Fruit fly (Drosophila melanogaster) whole organism, embryonic: ENCODE data around the gene CRAT.

Experiments
- ATbp ChIP-seq: fragments of 200-800 bp; sonication (Bioruptor generic); optimal IDR thresholded peaks from 2 replicates; lab custom pipeline; 2017; ENCODE audit warnings: missing biosample characterization, mild to moderate bottlenecking, missing genetic modification characterization, missing genetic modification reagents
- CG10147 ChIP-seq: fragments of 200-800 bp; sonication (Bioruptor generic); optimal IDR thresholded peaks from 2 replicates; lab custom pipeline; 2019; ENCODE audit warnings: missing biosample characterization, mild to moderate bottlenecking, missing genetic modification characterization, moderate library complexity
- CG12391 ChIP-seq: fragments of 200-800 bp; sonication (Bioruptor generic); optimal IDR thresholded peaks from 3 replicates; lab custom pipeline; 2018; ENCODE audit warnings: missing biosample characterization, mild to moderate bottlenecking, missing genetic modification characterization, moderate library complexity
- CG12769 ChIP-seq: fragments of 200-800 bp; sonication (Bioruptor generic); optimal IDR thresholded peaks from 2 replicates; lab custom pipeline; 2019; ENCODE audit warnings: missing biosample characterization, mild to moderate bottlenecking, missing genetic modification characterization, moderate library complexity
- CG13296 ChIP-seq: fragments of 200-800 bp; sonication (Bioruptor generic); optimal IDR thresholded peaks from 3 replicates; lab custom pipeline; 2018; ENCODE audit warnings: missing biosample characterization, mild to moderate bottlenecking, missing genetic modification characterization
- CG13424 ChIP-seq: fragments of 200-800 bp; sonication (Bioruptor generic); optimal IDR thresholded peaks from 2 replicates; lab custom pipeline; 2019; ENCODE audit warnings: missing biosample characterization, mild to moderate bottlenecking, missing genetic modification characterization, moderate library complexity
- CG13894 ChIP-seq: fragments of 200-800 bp; sonication (Bioruptor generic); optimal IDR thresholded peaks from 3 replicates; lab custom pipeline; 2018; ENCODE audit warnings: missing biosample characterization, mild to moderate bottlenecking, missing genetic modification characterization, moderate library complexity
- CG14860 ChIP-seq: fragments of 200-800 bp; sonication (Bioruptor generic); IDR thresholded peaks from 3 replicates; pipeline ENCODE4 v1.3.6; 2022; ENCODE audit warnings: missing biosample characterization, missing genetic modification characterization; ENCODE audit not compliant: partially characterized antibody
- CG18262 ChIP-seq: fragments of 200-800 bp; optimal IDR thresholded peaks from 3 replicates; lab custom pipeline; 2019; ENCODE audit warnings: missing biosample characterization, mild to moderate bottlenecking, missing genetic modification characterization, moderate library complexity
- CG2712 ChIP-seq: fragments of 200-800 bp; optimal IDR thresholded peaks from 3 replicates; lab custom pipeline; 2019; ENCODE audit warnings: missing biosample characterization, mild to moderate bottlenecking, missing genetic modification characterization, moderate library complexity
- CG2889 ChIP-seq: fragments of 200-800 bp; sonication (Bioruptor generic); IDR thresholded peaks from 3 replicates; pipeline ENCODE4 v1.3.6; 2022; ENCODE audit warnings: missing biosample characterization, missing genetic modification characterization
- CG30403 ChIP-seq: fragments of 200-800 bp; sonication (Bioruptor generic); optimal IDR thresholded peaks from 3 replicates; lab custom pipeline; 2016; ENCODE audit warnings: missing biosample characterization, missing genetic modification characterization
- CG31441 ChIP-seq: fragments of 200-800 bp; sonication (Bioruptor generic); IDR thresholded peaks from 2 replicates; pipeline ENCODE4 v1.3.6; 2022; ENCODE audit warnings: missing biosample characterization, missing genetic modification characterization
- CG6683 ChIP-seq: fragments of 200-800 bp; sonication (Bioruptor generic); optimal IDR thresholded peaks from 2 replicates; lab custom pipeline; 2017; ENCODE audit warnings: missing biosample characterization, mild to moderate bottlenecking, missing genetic modification characterization, missing genetic modification reagents
- CG7839 ChIP-seq: fragments of 200-800 bp; sonication (Bioruptor generic); optimal IDR thresholded peaks from 3 replicates; lab custom pipeline; 2018; ENCODE audit warnings: missing biosample characterization, mild to moderate bottlenecking, missing genetic modification characterization, moderate library complexity
- CG8290 ChIP-seq, 3 experiments: fragments of 200-800 bp; sonication (Bioruptor generic); optimal IDR thresholded peaks; 2 replicates each; lab custom pipeline; 2016 to 2019; ENCODE audit warnings: missing biosample characterization in 3 of 3, missing genetic modification characterization in 3 of 3, mild to moderate bottlenecking in 2 of 3, moderate library complexity in 1 of 3
- CG9932 ChIP-seq: fragments of 200-800 bp; sonication (Bioruptor generic); IDR thresholded peaks from 2 replicates; pipeline ENCODE4 v1.3.6; 2022; ENCODE audit warnings: missing biosample characterization, missing genetic modification characterization
- Hand ChIP-seq: fragments of 200-800 bp; sonication (Bioruptor generic); optimal IDR thresholded peaks from 2 replicates; lab custom pipeline; 2017; ENCODE audit warnings: mild to moderate bottlenecking, missing biosample characterization, missing genetic modification reagents, missing genetic modification characterization
- Hey ChIP-seq: fragments of 200-800 bp; sonication (Bioruptor generic); optimal IDR thresholded peaks from 3 replicates; lab custom pipeline; 2018; ENCODE audit warnings: missing biosample characterization, mild to moderate bottlenecking, missing genetic modification characterization
- Hr51 ChIP-seq, 2 experiments: fragments of 200-800 bp; sonication (Bioruptor generic); optimal IDR thresholded peaks; 2 replicates in 1 of 2; 3 replicates in 1 of 2; lab custom pipeline; 2016 to 2018; ENCODE audit warnings: missing biosample characterization in 2 of 2, missing genetic modification characterization in 2 of 2, mild to moderate bottlenecking in 1 of 2, moderate library complexity in 1 of 2
- Jarid2 ChIP-seq: fragments of 200-800 bp; sonication (Bioruptor generic); optimal IDR thresholded peaks from 3 replicates; lab custom pipeline; 2017; ENCODE audit warnings: mild to moderate bottlenecking, missing biosample characterization, missing genetic modification reagents, missing genetic modification characterization
- Med ChIP-seq: fragments of 200-800 bp; sonication (Bioruptor generic); peaks from one replicate; lab custom pipeline; 2016; ENCODE audit warnings: missing biosample characterization, missing genetic modification characterization, mild to moderate bottlenecking, inconsistent platforms, moderate library complexity
- Nf-YC ChIP-seq: fragments of 200-800 bp; optimal IDR thresholded peaks from 3 replicates; lab custom pipeline; 2019; ENCODE audit warnings: missing biosample characterization, mild to moderate bottlenecking, missing genetic modification characterization, moderate library complexity
- NfI ChIP-seq: fragments of 200-800 bp; sonication (Bioruptor generic); optimal IDR thresholded peaks from 3 replicates; lab custom pipeline; 2018; ENCODE audit warnings: missing biosample characterization, mild to moderate bottlenecking, missing genetic modification characterization, moderate library complexity
- Optix ChIP-seq: fragments of 200-800 bp; sonication (Bioruptor generic); IDR thresholded peaks from 3 replicates; pipeline ENCODE4 v1.3.6; 2022; ENCODE audit warnings: missing biosample characterization, missing genetic modification characterization
- Sox102F ChIP-seq: fragments of 200-800 bp; sonication (Bioruptor generic); optimal IDR thresholded peaks from 2 replicates; lab custom pipeline; 2018; ENCODE audit warnings: missing biosample characterization, mild to moderate bottlenecking, missing genetic modification characterization, moderate library complexity
- Xbp1 ChIP-seq: fragments of 200-800 bp; sonication (Bioruptor generic); optimal IDR thresholded peaks from 3 replicates; lab custom pipeline; 2016; ENCODE audit warnings: missing biosample characterization, mild to moderate bottlenecking, missing genetic modification characterization
- ash1 ChIP-seq: fragments of 200-800 bp; sonication (Bioruptor generic); optimal IDR thresholded peaks from 2 replicates; lab custom pipeline; 2018; ENCODE audit warnings: missing biosample characterization, mild to moderate bottlenecking, missing genetic modification characterization
- dimm ChIP-seq: fragments of 200-800 bp; sonication (Bioruptor generic); IDR thresholded peaks from 2 replicates; pipeline ENCODE4 v1.3.6; 2022; ENCODE audit warnings: missing biosample characterization, missing genetic modification characterization
- dmrt99B ChIP-seq: fragments of 200-800 bp; sonication (Bioruptor generic); optimal IDR thresholded peaks from 2 replicates; lab custom pipeline; 2018; ENCODE audit warnings: missing biosample characterization, mild to moderate bottlenecking, missing genetic modification characterization, moderate library complexity
- ftz-f1 ChIP-seq: fragments of 200-800 bp; sonication (Bioruptor generic); optimal IDR thresholded peaks from 2 replicates; lab custom pipeline; 2016; ENCODE audit warnings: missing biosample characterization, missing genetic modification characterization
- grau ChIP-seq: fragments of 200-800 bp; optimal IDR thresholded peaks from 3 replicates; lab custom pipeline; 2019; ENCODE audit warnings: missing biosample characterization, mild to moderate bottlenecking, missing genetic modification characterization, moderate library complexity
- gsb ChIP-seq: fragments of 200-800 bp; sonication (Bioruptor generic); IDR thresholded peaks from 2 replicates; pipeline ENCODE4 v1.3.6; 2022; ENCODE audit warnings: missing biosample characterization, missing genetic modification characterization
- gt ChIP-seq: fragments of 200-800 bp; sonication (Bioruptor generic); IDR thresholded peaks from 2 replicates; pipeline ENCODE4 v1.3.6; 2022; ENCODE audit warnings: missing biosample characterization, missing genetic modification characterization
- hbn ChIP-seq: fragments of 200-800 bp; sonication (Bioruptor generic); IDR thresholded peaks from 2 replicates; pipeline ENCODE4 v1.3.6; 2022; ENCODE audit warnings: missing biosample characterization, missing genetic modification characterization; ENCODE audit not compliant: partially characterized antibody
- her ChIP-seq: fragments of 200-800 bp; sonication (Bioruptor generic); optimal IDR thresholded peaks from 2 replicates; lab custom pipeline; 2016; ENCODE audit warnings: missing biosample characterization, missing genetic modification characterization
- ind ChIP-seq: fragments of 200-800 bp; sonication (Bioruptor generic); optimal IDR thresholded peaks from 3 replicates; lab custom pipeline; 2016; ENCODE audit warnings: missing biosample characterization, missing genetic modification characterization
- inv ChIP-seq: fragments of 200-800 bp; sonication (Bioruptor generic); IDR thresholded peaks from 2 replicates; pipeline ENCODE4 v1.3.6; 2022; ENCODE audit warnings: missing biosample characterization, missing genetic modification characterization; ENCODE audit not compliant: partially characterized antibody
- kah ChIP-seq: fragments of 200-800 bp; sonication (Bioruptor generic); optimal IDR thresholded peaks from 2 replicates; lab custom pipeline; 2018; ENCODE audit warnings: missing biosample characterization, mild to moderate bottlenecking, missing genetic modification characterization
- oc ChIP-seq: fragments of 200-800 bp; sonication (Bioruptor generic); optimal IDR thresholded peaks from 2 replicates; lab custom pipeline; 2018; ENCODE audit warnings: missing biosample characterization, mild to moderate bottlenecking, missing genetic modification characterization, moderate library complexity
- sisA ChIP-seq: fragments of 200-800 bp; sonication (Bioruptor generic); IDR thresholded peaks from 2 replicates; pipeline ENCODE4 v1.3.6; 2022; ENCODE audit warnings: missing biosample characterization, missing genetic modification characterization
- wdn ChIP-seq: fragments of 200-800 bp; sonication (Bioruptor generic); IDR thresholded peaks from 2 replicates; pipeline ENCODE4 v1.3.6; 2022; ENCODE audit warnings: missing biosample characterization, missing genetic modification characterization

The CRAT gene

DNA sequence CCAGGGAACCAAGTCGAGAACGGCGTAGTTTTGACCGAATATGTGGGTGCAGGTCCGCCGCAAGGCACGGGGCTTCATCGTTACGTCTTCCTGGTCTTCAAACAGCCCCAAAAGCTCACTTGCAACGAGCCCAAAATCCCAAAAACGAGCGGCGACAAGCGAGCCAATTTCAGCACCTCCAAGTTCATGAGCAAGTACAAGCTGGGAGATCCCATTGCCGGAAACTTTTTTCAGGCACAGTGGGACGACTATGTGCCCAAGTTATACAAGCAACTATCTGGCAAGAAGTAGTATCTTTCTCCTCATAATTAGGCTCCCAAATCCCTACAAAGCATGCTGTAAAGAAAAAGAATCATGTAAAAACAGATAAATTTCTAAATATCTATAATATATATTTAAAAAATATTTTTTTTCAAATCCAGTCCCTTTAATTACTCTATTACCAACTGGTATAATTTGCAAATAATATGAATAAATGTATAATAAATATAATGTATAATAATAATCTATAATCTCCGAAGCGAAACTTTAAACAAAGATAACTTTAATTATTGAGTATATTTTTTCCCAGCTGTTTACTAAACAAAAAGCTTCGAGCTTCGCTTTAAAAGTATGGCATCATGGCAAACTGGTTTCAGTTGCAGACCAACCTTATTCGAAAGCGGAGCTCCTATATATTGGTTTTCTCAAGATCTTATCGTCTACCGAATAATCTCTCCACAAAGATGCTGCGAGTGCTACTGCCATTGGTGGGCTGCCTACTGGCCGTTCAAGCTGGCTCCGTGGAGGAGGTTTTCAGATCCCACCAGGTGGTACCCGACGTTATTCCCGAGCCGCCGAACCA, 32.2 kb downstream of the CRAT start, which contains the start of gene CG17919 (continued):
- no peak for TF ChIP-seq ind (GFP tag; lab: Kevin White, UChicago)
- TF ChIP-seq her (GFP tag; lab: Kevin White, UChicago) = no peak
- TF ChIP-seq Optix (GFP tag; lab: Robert Waterston, UW) = no peak
- TF ChIP-seq oc (tag; lab: Kevin White, UChicago) = peak; percentile 35
- TF ChIP-seq ATbp (GFP tag; lab: Kevin White, UChicago) = no peak
- no peak for TF ChIP-seq inv (GFP tag; lab: Robert Waterston, UW)
- TF ChIP-seq dimm (GFP tag; lab: Robert Waterston, UW) = no peak
- no peak for TF ChIP-seq CG13296 (GFP tag; lab: Kevin White, UChicago)
- no peak for TF ChIP-seq Hey (tag; lab: Kevin White, UChicago)
- TF ChIP-seq kah = no peak
- TF ChIP-seq CG12769 (tag; lab: Kevin White, UChicago) = peak; percentile 26
- TF ChIP-seq hbn (GFP tag; lab: Robert Waterston, UW) = no peak
- no peak for TF ChIP-seq CG8290 (GFP tag; optimal IDR thresholded peaks at IDR 0.05; lab: Kevin White, UChicago)
- no peak for TF ChIP-seq CG8290 (tag; optimal IDR thresholded peaks at IDR 0.05; lab: Kevin White, UChicago)
- TF ChIP-seq CG14860 (GFP tag; lab: Robert Waterston, UW) = no peak
- peak; percentile 15 for TF ChIP-seq Nf-YC (tag; lab: Kevin White, UChicago)
- no peak for TF ChIP-seq wdn (GFP tag; lab: Robert Waterston, UW)
- TF ChIP-seq CG9932 (GFP tag; lab: Robert Waterston, UW) = 0 out of 2 replicates have a peak, but pooled peaks have one; percentile 28
- TF ChIP-seq dmrt99B (tag; lab: Kevin White, UChicago) = peak; percentile 37
- TF ChIP-seq Jarid2 (GFP tag; lab: Kevin White, UChicago) = peak; percentile 36
- peak; percentile 6 for TF ChIP-seq Sox102F (GFP tag; lab: Kevin White, UChicago)
- TF ChIP-seq gsb (GFP tag; lab: Robert Waterston, UW) = no peak
- no peak for TF ChIP-seq sisA (GFP tag; lab: Robert Waterston, UW)
- no peak for TF ChIP-seq CG10147
- TF ChIP-seq NfI = no peak
- TF ChIP-seq CG13894 = peak; percentile 7
- TF ChIP-seq Hand (GFP tag; lab: Kevin White, UChicago) = no peak
- TF ChIP-seq ftz-f1 (GFP tag; lab: Kevin White, UChicago) = no peak
- TF ChIP-seq ash1 = no peak
- no peak for TF ChIP-seq CG2889 (GFP tag; lab: Robert Waterston, UW)
- no peak for TF ChIP-seq CG7839 (tag; lab: Kevin White, UChicago)
- no peak for TF ChIP-seq gt
- TF ChIP-seq Med = peak; percentile 48
- peak; percentile 23 for TF ChIP-seq CG18262 (tag; lab: Kevin White, UChicago)
- peak; percentile 9 for TF ChIP-seq CG30403 (GFP tag; lab: Kevin White, UChicago)
- TF ChIP-seq CG12391 = peak; percentile 9
- peak; percentile 10 for TF ChIP-seq grau
- TF ChIP-seq Hr51 (GFP tag; optimal IDR thresholded peaks at IDR 0.05; lab: Kevin White, UChicago) = peak in 1 of 2 experiments; percentile 57
- TF ChIP-seq CG31441 (GFP tag; lab: Robert Waterston, UW) = peak; percentile 31; the same call in 1 of the 2 replicates
- TF ChIP-seq CG2712 (tag; lab: Kevin White, UChicago) = peak; percentile 18
- peak; percentile 20 for TF ChIP-seq CG13424
- no peak for TF ChIP-seq CG6683 (GFP tag; lab: Kevin White, UChicago)
- TF ChIP-seq Xbp1 (GFP tag; lab: Kevin White, UChicago) = peak; percentile 11
- TF ChIP-seq, all 482 proteins: peak for 22
